Fruit fly (Drosophila melanogaster): ENCODE results near the gene Eip75B.

dm6 chr3L:18024589-18024988 lies 39.9 kb downstream of the Eip75B start:
- no peak for TF ChIP-seq kay (GFP tag; ENCODE audit: borderline replicate concordance)
- TF ChIP-seq pad (GFP tag; optimal IDR thresholded peaks at IDR 0.05): no peak
- TF ChIP-seq toe (GFP tag; optimal IDR thresholded peaks at IDR 0.05): no peak
- TF ChIP-seq CG7101 (tag; optimal IDR thresholded peaks at IDR 0.05): no peak
- no peak for TF ChIP-seq CG33017 (tag; optimal IDR thresholded peaks at IDR 0.05)
- TF ChIP-seq CG11617 (GFP tag; optimal IDR thresholded peaks at IDR 0.05): no peak
- no peak for TF ChIP-seq tj (GFP tag; optimal IDR thresholded peaks at IDR 0.05)
- TF ChIP-seq cnc (optimal IDR thresholded peaks at IDR 0.05): no peak
- TF ChIP-seq Crg-1 (GFP tag; optimal IDR thresholded peaks at IDR 0.05): no peak
- TF ChIP-seq CG1620 (GFP tag; optimal IDR thresholded peaks at IDR 0.05): no peak
- TF ChIP-seq Clk (GFP tag; optimal IDR thresholded peaks at IDR 0.05): no peak
- TF ChIP-seq ovo (GFP tag; optimal IDR thresholded peaks at IDR 0.05): no peak
- TF ChIP-seq bab1 (GFP tag; optimal IDR thresholded peaks at IDR 0.05): no peak

Data from whole organism, adult.